Fruit fly (Drosophila melanogaster): ENCODE measurements around the gene CG16781.
A peak's percentile ranks its signal among the peaks of the same experiment; 100 is the strongest.

Gene CG16781

dm6 chrX:3424963-3425362, 38.9 kb downstream of the CG16781 start (continued):
- TF ChIP-seq bsh (GFP tag; optimal IDR thresholded peaks at IDR 0.05) (peak in 1 of 2 experiments; percentile 88), CG3065 (GFP tag; optimal IDR thresholded peaks at IDR 0.05) (peak; percentile 34), ssp (GFP tag; IDR thresholded peaks at IDR 0.05) (peak; percentile 55), CG1832 (GFP tag; optimal IDR thresholded peaks at IDR 0.05) (no peak), CG43689 (GFP tag; IDR thresholded peaks at IDR 0.05) (peak; percentile 73), Myb (GFP tag; optimal IDR thresholded peaks at IDR 0.05) (peak; percentile 44), NC2β (GFP tag; optimal IDR thresholded peaks at IDR 0.05) (peak; percentile 70), sr (GFP tag; IDR thresholded peaks at IDR 0.05) (peak; percentile 39; the same call in 1 of the 3 replicates), sc (optimal IDR thresholded peaks at IDR 0.05) (no peak), sc (GFP tag; optimal IDR thresholded peaks at IDR 0.05) (peak; percentile 57), dmrt99B (tag; optimal IDR thresholded peaks at IDR 0.05) (peak; percentile 91), Dip2 (GFP tag; IDR thresholded peaks at IDR 0.05) (no peak), sqz (GFP tag; optimal IDR thresholded peaks at IDR 0.05) (peak; percentile 42), CG9876 (GFP tag; optimal IDR thresholded peaks at IDR 0.05) (peak; percentile 49), CG34422 (GFP tag; IDR thresholded peaks at IDR 0.05) (peak; percentile 84), CG3847 (GFP tag; IDR thresholded peaks at IDR 0.05) (peak; percentile 69; the same call in 1 of the 2 replicates), CG33557 (GFP tag; optimal IDR thresholded peaks at IDR 0.05) (no peak), CG8944 (GFP tag; optimal IDR thresholded peaks at IDR 0.05) (peak; percentile 66), Xrp1 (GFP tag; IDR thresholded peaks at IDR 0.05) (peak; percentile 89), schlank (tag; optimal IDR thresholded peaks at IDR 0.05) (peak; percentile 29), vnd (GFP tag; IDR thresholded peaks at IDR 0.05; ENCODE audit: partially characterized antibody) (no peak), CG30431 (GFP tag; optimal IDR thresholded peaks at IDR 0.05) (peak; percentile 72), tio (GFP tag; optimal IDR thresholded peaks at IDR 0.05) (peak; percentile 63), ken (GFP tag; IDR thresholded peaks at IDR 0.05) (peak; percentile 71), lilli (GFP tag; optimal IDR thresholded peaks at IDR 0.05) (peak; percentile 81), Ada2b (GFP tag; IDR thresholded peaks at IDR 0.05) (peak; percentile 90), row (GFP tag; IDR thresholded peaks at IDR 0.05) (peak; percentile 88), maf-S (GFP tag; optimal IDR thresholded peaks at IDR 0.05) (peak; percentile 46), CG10654 (GFP tag; optimal IDR thresholded peaks at IDR 0.05) (peak; percentile 62), slou (GFP tag; optimal IDR thresholded peaks at IDR 0.05) (peak; percentile 42), pzg (GFP tag; optimal IDR thresholded peaks at IDR 0.05) (no peak), eve (GFP tag; optimal IDR thresholded peaks at IDR 0.05) (peak in 1 of 2 experiments; percentile 76), cas (GFP tag; IDR thresholded peaks at IDR 0.05) (peak; percentile 46; the same call in 1 of the 2 replicates), CG16779 (GFP tag; IDR thresholded peaks at IDR 0.05) (0 out of 2 replicates have a peak, but pooled peaks have one; percentile 28), gro (GFP tag; optimal IDR thresholded peaks at IDR 0.05) (peak; percentile 72), CG12236 (GFP tag; optimal IDR thresholded peaks at IDR 0.05) (peak; percentile 46), CG6175 (GFP tag; IDR thresholded peaks at IDR 0.05) (0 out of 3 replicates have a peak, but pooled peaks have one; percentile 46), dati (GFP tag; IDR thresholded peaks at IDR 0.05) (peak; percentile 49; the same call in 1 of the 2 replicates), Mes4 (GFP tag; optimal IDR thresholded peaks at IDR 0.05) (peak; percentile 71), CG5953 (GFP tag; IDR thresholded peaks at IDR 0.05) (peak; percentile 72; the same call in 1 of the 2 replicates), GATAe (GFP tag; conservative IDR thresholded peaks at IDR 0.05) (no peak), CG1024 (GFP tag; IDR thresholded peaks at IDR 0.05) (peak; percentile 75), E2f2 (GFP tag; IDR thresholded peaks at IDR 0.05) (peak; percentile 62), CG34224 (GFP tag; IDR thresholded peaks at IDR 0.05; ENCODE audit: partially characterized antibody) (no peak), Hand (GFP tag; optimal IDR thresholded peaks at IDR 0.05) (peak; percentile 13), Kr (GFP tag; optimal IDR thresholded peaks at IDR 0.05) (no peak), dm (GFP tag; optimal IDR thresholded peaks at IDR 0.05) (peak; percentile 46), lola (GFP tag; optimal IDR thresholded peaks at IDR 0.05) (peak in 1 of 3 experiments; percentile 61), zf30C (GFP tag; optimal IDR thresholded peaks at IDR 0.05) (no peak), CG32772 (GFP tag; IDR thresholded peaks at IDR 0.05) (peak; percentile 87), Hr78 (GFP tag; optimal IDR thresholded peaks at IDR 0.05) (peak in 1 of 2 experiments; percentile 26)
